Fruit fly (Drosophila melanogaster) whole organism, prepupa: ENCODE data around the gene CG14205.

Experiments used
- Blimp-1 ChIP-seq: fragments of 200-800 bp; sonication (Bioruptor generic); optimal IDR thresholded peaks from 3 replicates; lab custom pipeline; 2017; ENCODE audit warnings: missing biosample characterization, missing genetic modification characterization, mild to moderate bottlenecking, moderate library complexity, missing genetic modification reagents
- CG10631 ChIP-seq: fragments of 200-800 bp; sonication (Bioruptor generic); optimal IDR thresholded peaks from 2 replicates; lab custom pipeline; 2016; ENCODE audit warnings: missing biosample characterization, missing genetic modification characterization
- CG10669 ChIP-seq: fragments of 200-800 bp; sonication (Bioruptor generic); optimal IDR thresholded peaks from 3 replicates; lab custom pipeline; 2018; ENCODE audit warnings: missing biosample characterization, mild to moderate bottlenecking, missing genetic modification characterization, moderate library complexity
- CG11294 ChIP-seq: fragments of 200-800 bp; sonication (Bioruptor generic); IDR thresholded peaks from 2 replicates; pipeline ENCODE4 v1.3.6; 2022; ENCODE audit warnings: missing biosample characterization, missing genetic modification characterization
- CG11902 ChIP-seq: fragments of 200-800 bp; sonication (Bioruptor generic); optimal IDR thresholded peaks from 3 replicates; lab custom pipeline; 2016; ENCODE audit warnings: missing biosample characterization, missing genetic modification characterization
- CG15336 ChIP-seq: fragments of 200-800 bp; sonication (Bioruptor generic); IDR thresholded peaks from 2 replicates; pipeline ENCODE4 v1.3.6; 2022; ENCODE audit warnings: missing biosample characterization, missing genetic modification characterization
- CG16779 ChIP-seq: fragments of 200-800 bp; sonication (Bioruptor generic); optimal IDR thresholded peaks from 3 replicates; lab custom pipeline; 2017; ENCODE audit warnings: missing biosample characterization, mild to moderate bottlenecking, missing genetic modification characterization
- CG3032 ChIP-seq: fragments of 200-800 bp; optimal IDR thresholded peaks from 2 replicates; lab custom pipeline; 2019; ENCODE audit warnings: missing biosample characterization, mild to moderate bottlenecking, missing genetic modification characterization, moderate library complexity
- CG31627 ChIP-seq: fragments of 200-800 bp; sonication (Bioruptor generic); optimal IDR thresholded peaks from 3 replicates; lab custom pipeline; 2016; ENCODE audit warnings: missing biosample characterization, missing genetic modification characterization
- CG3919 ChIP-seq: fragments of 200-800 bp; sonication (Bioruptor generic); optimal IDR thresholded peaks from 3 replicates; lab custom pipeline; 2016; ENCODE audit warnings: missing biosample characterization, missing genetic modification characterization
- CG6163 ChIP-seq: fragments of 200-800 bp; sonication (Bioruptor generic); IDR thresholded peaks from 3 replicates; pipeline ENCODE4 v1.3.6; 2022; ENCODE audit warnings: missing biosample characterization, missing genetic modification characterization
- CG6276 ChIP-seq: fragments of 200-800 bp; sonication (Bioruptor generic); optimal IDR thresholded peaks from 2 replicates; lab custom pipeline; 2017; ENCODE audit warnings: missing biosample characterization, mild to moderate bottlenecking, missing genetic modification characterization
- CG7368 ChIP-seq: fragments of 200-800 bp; sonication (Bioruptor generic); optimal IDR thresholded peaks from 3 replicates; lab custom pipeline; 2016; ENCODE audit warnings: missing biosample characterization, missing genetic modification characterization
- CG8119 ChIP-seq: fragments of 200-800 bp; sonication (Bioruptor generic); IDR thresholded peaks from 3 replicates; pipeline ENCODE4 v1.3.6; 2022; ENCODE audit warnings: missing biosample characterization, missing genetic modification characterization
- CG8632 ChIP-seq: fragments of 200-800 bp; sonication (Bioruptor generic); optimal IDR thresholded peaks from 3 replicates; lab custom pipeline; 2016; ENCODE audit warnings: missing biosample characterization, missing genetic modification characterization
- CG9139 ChIP-seq: fragments of 200-800 bp; sonication (Bioruptor generic); optimal IDR thresholded peaks from 3 replicates; lab custom pipeline; 2017; ENCODE audit warnings: missing biosample characterization, mild to moderate bottlenecking, missing genetic modification characterization
- Eip78C ChIP-seq: fragments of 200-800 bp; sonication (Bioruptor generic); peaks from one replicate; lab custom pipeline; 2016; ENCODE audit warnings: missing biosample characterization, missing genetic modification characterization
- Eip93F ChIP-seq: fragments of 200-800 bp; sonication (Bioruptor generic); optimal IDR thresholded peaks from 2 replicates; lab custom pipeline; 2016; ENCODE audit warnings: missing biosample characterization, mild to moderate bottlenecking, missing genetic modification characterization
- Ets96B ChIP-seq: fragments of 200-800 bp; optimal IDR thresholded peaks from 2 replicates; lab custom pipeline; 2019; ENCODE audit warnings: missing biosample characterization, mild to moderate bottlenecking, missing genetic modification characterization, moderate library complexity
- Gug ChIP-seq: fragments of 200-800 bp; sonication (Bioruptor generic); IDR thresholded peaks from 2 replicates; pipeline ENCODE4 v1.3.6; 2022; ENCODE audit warnings: missing biosample characterization, missing genetic modification characterization
- Hr38 ChIP-seq: sonication (Bioruptor generic); optimal IDR thresholded peaks from 2 replicates; lab custom pipeline; 2016; ENCODE audit warnings: missing biosample characterization, missing genetic modification characterization
- Hr4 ChIP-seq: fragments of 200-800 bp; sonication (Bioruptor generic); optimal IDR thresholded peaks from 3 replicates; lab custom pipeline; 2016; ENCODE audit warnings: missing biosample characterization, missing genetic modification characterization
- Lpt ChIP-seq: fragments of 200-800 bp; sonication (Bioruptor generic); optimal IDR thresholded peaks from 3 replicates; lab custom pipeline; 2016; ENCODE audit warnings: missing biosample characterization, missing genetic modification characterization
- Smox ChIP-seq: fragments of 200-800 bp; sonication (Bioruptor generic); optimal IDR thresholded peaks from 3 replicates; lab custom pipeline; 2016; ENCODE audit warnings: missing biosample characterization, missing genetic modification characterization
- Sox14 ChIP-seq: fragments of 200-800 bp; sonication (Bioruptor generic); optimal IDR thresholded peaks from 3 replicates; lab custom pipeline; 2016; ENCODE audit warnings: missing biosample characterization, missing genetic modification characterization
- Sox15 ChIP-seq: fragments of 200-800 bp; sonication (Bioruptor generic); optimal IDR thresholded peaks from 3 replicates; lab custom pipeline; 2016; ENCODE audit warnings: missing biosample characterization, missing genetic modification characterization
- acj6 ChIP-seq: fragments of 200-800 bp; sonication (Bioruptor generic); optimal IDR thresholded peaks from 3 replicates; lab custom pipeline; 2016; ENCODE audit warnings: missing biosample characterization, missing genetic modification characterization
- cyc ChIP-seq: fragments of 200-800 bp; sonication (Bioruptor generic); optimal IDR thresholded peaks from 3 replicates; lab custom pipeline; 2016; ENCODE audit warnings: missing biosample characterization, missing genetic modification characterization
- esn ChIP-seq: fragments of 200-800 bp; sonication (Bioruptor generic); optimal IDR thresholded peaks from 2 replicates; lab custom pipeline; 2016; ENCODE audit warnings: missing biosample characterization, mild to moderate bottlenecking, missing genetic modification characterization, moderate library complexity
- fd85E ChIP-seq: fragments of 200-800 bp; sonication (Bioruptor generic); optimal IDR thresholded peaks from 3 replicates; lab custom pipeline; 2016; ENCODE audit warnings: missing biosample characterization, missing genetic modification characterization
- fkh ChIP-seq: fragments of 200-800 bp; sonication (Bioruptor generic); optimal IDR thresholded peaks from 3 replicates; lab custom pipeline; 2017; ENCODE audit warnings: missing biosample characterization, mild to moderate bottlenecking, missing genetic modification characterization, moderate library complexity
- net ChIP-seq: fragments of 200-800 bp; sonication (Bioruptor generic); optimal IDR thresholded peaks from 3 replicates; lab custom pipeline; 2016; ENCODE audit warnings: missing biosample characterization, missing genetic modification characterization
- pdm3 ChIP-seq: fragments of 200-800 bp; sonication (Bioruptor generic); optimal IDR thresholded peaks from 3 replicates; lab custom pipeline; 2016; ENCODE audit warnings: missing biosample characterization, missing genetic modification characterization
- salr ChIP-seq, 2 experiments: fragments of 200-800 bp; sonication (Bioruptor generic); optimal IDR thresholded peaks; 3 replicates each; lab custom pipeline; 2016 to 2018; ENCODE audit warnings: missing biosample characterization in 2 of 2, missing genetic modification characterization in 2 of 2, mild to moderate bottlenecking in 1 of 2
- spab ChIP-seq: fragments of 200-800 bp; sonication (Bioruptor generic); optimal IDR thresholded peaks from 2 replicates; lab custom pipeline; 2017; ENCODE audit warnings: missing biosample characterization, mild to moderate bottlenecking, missing genetic modification characterization, missing genetic modification reagents
- ss ChIP-seq, 2 experiments: fragments of 200-800 bp; sonication (Bioruptor generic); optimal IDR thresholded peaks; 2 replicates in 1 of 2; 3 replicates in 1 of 2; lab custom pipeline; 2017 to 2018; ENCODE audit warnings: mild to moderate bottlenecking in 2 of 2, missing biosample characterization in 2 of 2, missing genetic modification characterization in 2 of 2, moderate library complexity in 1 of 2
- vri ChIP-seq: fragments of 200-800 bp; sonication (Bioruptor generic); optimal IDR thresholded peaks from 3 replicates; lab custom pipeline; 2016; ENCODE audit warnings: missing biosample characterization, mild to moderate bottlenecking, missing genetic modification characterization

The CG14205 gene

DNA sequence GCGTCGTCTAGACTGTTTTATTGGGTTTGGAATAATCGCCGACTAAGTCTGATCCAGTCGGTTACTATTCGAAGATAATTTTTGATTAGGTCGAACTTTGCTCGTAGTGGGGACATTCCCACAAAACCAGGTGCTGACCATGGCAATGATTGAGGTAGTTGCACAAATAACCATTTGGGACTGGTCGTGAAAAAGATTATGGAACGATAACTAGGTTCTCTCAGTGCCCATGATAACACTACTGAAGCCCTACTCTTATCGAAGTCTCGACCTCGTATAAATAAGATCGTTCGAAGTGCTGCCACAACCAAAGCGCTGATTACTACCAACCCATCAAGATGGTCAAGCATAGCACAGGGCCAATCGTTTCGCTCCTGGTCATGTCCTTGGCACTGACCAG, at the start of gene CG14205:
TSS of gene CG14205 (plus strand) at position 301 of the 400 bp plus-strand sequence.
- TF ChIP-seq CG9139 (GFP tag; lab: Kevin White, UChicago) (no peak), cyc (GFP tag; lab: Kevin White, UChicago) (no peak)

DNA sequence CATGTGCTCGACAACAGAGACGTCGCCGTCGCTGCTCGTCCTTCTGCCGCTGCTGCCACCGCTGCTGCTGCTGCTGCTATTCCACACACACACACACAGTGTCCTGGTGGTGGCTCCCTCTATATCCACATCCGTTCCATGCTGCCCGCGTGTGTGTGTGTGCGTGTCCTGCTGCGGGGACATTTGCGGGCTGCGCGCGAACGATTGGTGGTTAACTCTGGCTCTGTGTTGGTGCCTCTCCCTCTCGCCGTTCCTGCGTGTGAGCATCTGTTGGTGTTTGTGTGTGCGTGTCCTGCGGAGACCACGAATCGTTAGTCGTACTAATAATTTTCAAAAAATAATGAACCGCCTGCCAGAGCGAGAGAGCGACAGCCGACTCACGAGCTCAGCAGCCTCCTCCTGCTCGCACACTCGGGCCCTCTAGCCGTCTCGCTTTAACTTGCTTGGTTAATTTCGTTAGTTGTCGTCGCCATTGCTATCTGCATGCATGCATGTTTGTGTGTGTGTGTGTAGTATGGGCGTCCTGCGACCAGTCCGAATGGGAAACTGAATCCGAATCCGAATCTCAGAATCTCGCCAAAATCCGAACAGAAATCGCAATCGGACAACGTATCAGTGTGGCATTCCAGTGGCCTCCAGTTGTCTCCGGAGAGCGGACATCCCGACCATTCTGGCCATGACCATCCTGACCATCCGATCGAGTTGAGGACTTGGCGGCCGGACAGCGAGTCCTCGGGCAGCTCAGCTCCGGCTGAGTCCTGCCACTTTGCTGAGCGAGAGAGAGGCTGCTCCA, 46.3 kb upstream of the CG14205 start:
- no peak for TF ChIP-seq CG16779 (tag; lab: Kevin White, UChicago)
- peak; percentile 8 for TF ChIP-seq Eip78C (GFP tag; lab: Kevin White, UChicago)

DNA sequence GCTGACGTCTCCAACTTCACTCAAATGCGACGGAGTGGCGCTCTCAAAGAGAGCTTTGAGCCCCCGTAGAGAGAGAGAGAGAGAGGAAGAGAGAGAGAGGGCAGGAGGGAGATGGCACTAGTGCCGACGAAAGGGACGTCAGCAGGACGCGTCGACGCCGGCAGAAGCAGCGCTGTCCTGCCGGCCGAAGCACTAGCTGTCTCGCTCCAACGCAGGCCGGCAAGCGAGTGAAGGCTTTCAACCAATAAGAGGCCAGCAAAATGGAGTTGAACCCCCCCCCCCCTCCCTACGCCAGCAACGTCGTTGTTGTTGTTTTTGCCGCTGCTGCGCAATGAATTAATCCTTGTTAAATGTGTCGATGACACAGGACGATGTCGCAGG, 45.8 kb upstream of the CG14205 start:
- no peak for TF ChIP-seq CG10631
- no peak for TF ChIP-seq CG11902
- TF ChIP-seq CG6276 = no peak
- no peak for TF ChIP-seq Gug (GFP tag; lab: Robert Waterston, UW)
- TF ChIP-seq acj6 = no peak
- TF ChIP-seq net (GFP tag; lab: Kevin White, UChicago) = no peak
- no peak for TF ChIP-seq Hr4 (GFP tag; lab: Kevin White, UChicago)
- TF ChIP-seq spab (GFP tag; lab: Kevin White, UChicago) = no peak

DNA sequence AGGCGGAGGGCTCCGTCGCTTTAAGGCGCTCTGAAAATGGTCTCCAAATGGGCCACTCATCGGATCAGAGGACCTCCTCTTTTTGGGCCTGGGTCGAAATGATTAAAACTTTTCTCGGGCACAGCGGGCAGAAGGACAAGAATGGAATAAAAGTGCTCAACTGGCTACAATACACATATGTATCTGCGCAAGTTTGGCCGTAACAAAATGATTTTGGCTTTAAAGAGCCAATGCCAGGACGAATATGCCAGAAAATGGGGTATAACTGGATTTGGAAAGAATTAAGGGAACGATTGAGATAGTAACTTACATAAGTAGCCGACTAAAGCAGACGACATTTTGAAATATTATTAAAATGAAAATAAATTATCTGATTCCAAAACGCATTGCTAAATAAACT, 45.0 kb upstream of the CG14205 start, which contains the start of gene CG32532:
TSS of gene CG32532 (minus strand) at position 101 of the 400 bp plus-strand sequence.
- no peak for TF ChIP-seq esn
- TF ChIP-seq Sox15 (GFP tag; lab: Kevin White, UChicago) = no peak
- TF ChIP-seq pdm3 (GFP tag; lab: Kevin White, UChicago) = no peak
- no peak for TF ChIP-seq CG10631
- TF ChIP-seq vri (GFP tag; lab: Kevin White, UChicago) = no peak
- TF ChIP-seq fkh (GFP tag; lab: Kevin White, UChicago) = no peak
- no peak for TF ChIP-seq Eip93F (GFP tag; lab: Kevin White, UChicago)
- TF ChIP-seq CG3032 (tag; lab: Kevin White, UChicago) = no peak
- TF ChIP-seq CG9139 (GFP tag; lab: Kevin White, UChicago) = no peak
- no peak for TF ChIP-seq CG7368 (GFP tag; lab: Kevin White, UChicago)
- TF ChIP-seq CG11294 (GFP tag; lab: Robert Waterston, UW) = no peak
- no peak for TF ChIP-seq Lpt (GFP tag; lab: Kevin White, UChicago)
- no peak for TF ChIP-seq spab (GFP tag; lab: Kevin White, UChicago)
- no peak for TF ChIP-seq CG10669 (GFP tag; lab: Kevin White, UChicago)
- TF ChIP-seq salr (GFP tag; optimal IDR thresholded peaks at IDR 0.05; lab: Kevin White, UChicago) = no peak
- no peak for TF ChIP-seq CG6163 (GFP tag; lab: Robert Waterston, UW)
- no peak for TF ChIP-seq Eip78C (GFP tag; lab: Kevin White, UChicago)
- no peak for TF ChIP-seq Sox14

DNA sequence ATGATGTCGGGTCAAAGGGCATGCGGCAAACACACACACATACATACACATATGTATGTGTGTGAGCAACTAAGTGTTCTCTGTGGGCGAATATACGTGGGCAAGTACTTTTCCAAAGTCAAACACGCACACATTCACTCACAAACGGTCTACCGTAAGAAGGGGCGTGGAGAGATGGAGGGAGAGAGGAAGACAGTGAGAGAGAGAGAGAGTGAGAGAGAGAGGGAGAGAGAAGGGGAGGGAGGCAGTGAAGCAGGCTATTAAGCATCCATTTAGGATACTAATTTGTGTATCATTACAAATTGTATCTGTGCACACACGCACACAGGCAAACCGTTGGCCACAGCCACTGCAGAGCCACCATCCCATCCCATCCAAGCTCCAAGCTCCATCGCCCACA, 44.0 kb upstream of the CG14205 start:
- TF ChIP-seq net (GFP tag; lab: Kevin White, UChicago) (no peak), CG8119 (GFP tag; lab: Robert Waterston, UW) (no peak), Sox15 (GFP tag; lab: Kevin White, UChicago) (no peak), Lpt (GFP tag; lab: Kevin White, UChicago) (no peak), ss (GFP tag; optimal IDR thresholded peaks at IDR 0.05; lab: Kevin White, UChicago) (no peak), CG8632 (GFP tag; lab: Kevin White, UChicago) (no peak), CG31627 (no peak), Sox14 (no peak), cyc (GFP tag; lab: Kevin White, UChicago) (no peak), CG3919 (GFP tag; lab: Kevin White, UChicago) (no peak), Ets96B (tag; lab: Kevin White, UChicago) (no peak), spab (GFP tag; lab: Kevin White, UChicago) (no peak), Eip78C (GFP tag; lab: Kevin White, UChicago) (no peak), CG15336 (GFP tag; lab: Robert Waterston, UW) (no peak), Blimp-1 (GFP tag; lab: Kevin White, UChicago) (no peak), Hr38 (GFP tag; lab: Kevin White, UChicago) (no peak), Smox (GFP tag; lab: Kevin White, UChicago) (no peak), fd85E (GFP tag; lab: Kevin White, UChicago) (no peak), CG10631 (no peak)
